Fruit fly (Drosophila melanogaster) Kc167 (cell line): Measurements from ENCODE around the gene CG5861.

Source experiments
- Sin3A ChIP-seq: fragments of >200 bp; optimal IDR thresholded peaks from 2 replicates; lab custom pipeline; 2018; ENCODE audit warnings: missing external identifiers
- insv ChIP-seq: fragments of >200 bp; optimal IDR thresholded peaks from 3 replicates; lab custom pipeline; 2018; ENCODE audit warnings: missing external identifiers

DNA sequence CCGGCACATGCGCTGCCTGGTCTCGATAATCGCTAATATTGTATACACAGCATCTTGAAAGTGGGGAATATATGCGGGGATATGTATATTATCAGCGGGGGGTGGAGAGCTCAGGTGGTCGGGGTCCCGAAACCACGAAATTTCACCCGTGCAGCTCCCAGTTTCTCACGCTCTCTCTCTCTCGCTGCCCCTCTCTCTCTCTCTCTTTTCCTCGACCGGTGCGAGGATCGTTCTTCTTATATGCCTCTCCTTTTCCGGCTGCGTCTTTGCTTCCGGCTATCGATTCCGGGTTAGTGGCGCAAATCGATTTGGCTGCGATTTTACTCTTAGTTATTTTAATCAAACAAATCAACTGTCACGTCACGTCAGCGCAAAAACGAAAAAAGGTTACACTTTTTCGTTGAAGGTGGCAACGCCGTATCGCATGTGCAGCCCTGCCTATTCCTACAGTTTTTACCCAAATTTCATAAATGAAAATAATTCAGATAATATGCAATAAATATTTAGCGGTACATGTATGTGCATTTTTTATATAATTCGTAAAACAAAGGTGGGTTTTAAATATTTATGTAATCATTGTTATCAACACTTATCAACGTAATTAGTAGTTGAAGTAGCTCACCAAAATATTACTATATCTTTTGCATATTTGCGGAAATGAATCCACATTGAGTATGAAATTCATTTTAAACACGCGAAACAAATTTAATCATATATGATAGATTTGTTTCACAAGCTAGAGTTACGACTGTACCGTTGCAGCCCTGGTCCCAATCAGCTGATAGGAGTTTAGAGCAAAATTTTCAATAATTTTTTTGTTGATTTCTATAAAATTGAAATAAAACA is 7.4 kb downstream of the CG5861 start, which contains the start of the genes heix and CG17328:
- TF ChIP-seq insv (lab: Kevin White, UChicago) (no peak), Sin3A (lab: Kevin White, UChicago) (no peak)
